Fruit fly (Drosophila melanogaster): Measurements from ENCODE around the gene kz.

The kz gene

dm6 chrX:2203766-2204165 lies 38.1 kb downstream of the kz start, which contains the start of gene FarO:
Gene FarO, minus strand, starts transcription at chrX:2203866.
- no peak for TF ChIP-seq salr (GFP tag; optimal IDR thresholded peaks at IDR 0.05)
- no peak for TF ChIP-seq CG3032 (tag; optimal IDR thresholded peaks at IDR 0.05)
- TF ChIP-seq Hr4 (GFP tag; optimal IDR thresholded peaks at IDR 0.05), result no peak
- TF ChIP-seq CG32006 (GFP tag; optimal IDR thresholded peaks at IDR 0.05), result no peak
- TF ChIP-seq CG6808 (GFP tag; optimal IDR thresholded peaks at IDR 0.05), result no peak
- no peak for TF ChIP-seq fkh (GFP tag; optimal IDR thresholded peaks at IDR 0.05)
- TF ChIP-seq esn (GFP tag; optimal IDR thresholded peaks at IDR 0.05), result no peak

dm6 chrX:2199303-2199702 lies 42.5 kb downstream of the kz start:
- TF ChIP-seq Gug (GFP tag; IDR thresholded peaks at IDR 0.05), result no peak
- TF ChIP-seq CG1621 (tag; optimal IDR thresholded peaks at IDR 0.05), result no peak
- no peak for TF ChIP-seq net (GFP tag; optimal IDR thresholded peaks at IDR 0.05)
- no peak for TF ChIP-seq eg (GFP tag; IDR thresholded peaks at IDR 0.05)
- no peak for TF ChIP-seq ss (GFP tag; optimal IDR thresholded peaks at IDR 0.05)
- peak; percentile 49 for TF ChIP-seq svp (GFP tag)
- no peak for TF ChIP-seq Hr39 (GFP tag; optimal IDR thresholded peaks at IDR 0.05)
- no peak for TF ChIP-seq CG6808 (GFP tag; optimal IDR thresholded peaks at IDR 0.05)

- no peak for TF ChIP-seq net (GFP tag; optimal IDR thresholded peaks at IDR 0.05)
- no peak for TF ChIP-seq CG4318 (GFP tag; optimal IDR thresholded peaks at IDR 0.05)
- peak; percentile 80 for TF ChIP-seq svp (GFP tag)
- no peak for TF ChIP-seq cyc (GFP tag; optimal IDR thresholded peaks at IDR 0.05)
These were observed 43.6 kb downstream of the kz start for dm6 chrX:2198272-2198571.

- TF ChIP-seq CG15336 (GFP tag; IDR thresholded peaks at IDR 0.05) (no peak), spab (GFP tag; optimal IDR thresholded peaks at IDR 0.05) (no peak), CG11902 (GFP tag; optimal IDR thresholded peaks at IDR 0.05) (no peak), CG34406 (GFP tag; optimal IDR thresholded peaks at IDR 0.05) (no peak), Sox14 (GFP tag; optimal IDR thresholded peaks at IDR 0.05) (peak; percentile 68), topi (GFP tag; optimal IDR thresholded peaks at IDR 0.05) (peak; percentile 22), Hr39 (GFP tag; optimal IDR thresholded peaks at IDR 0.05) (no peak), CG31627 (GFP tag; optimal IDR thresholded peaks at IDR 0.05) (peak; percentile 3), Eip78C (GFP tag) (peak; percentile 67), OdsH (GFP tag; optimal IDR thresholded peaks at IDR 0.05) (no peak), CG6792 (GFP tag; optimal IDR thresholded peaks at IDR 0.05) (no peak), svp (GFP tag) (peak; percentile 98), CG6808 (GFP tag; optimal IDR thresholded peaks at IDR 0.05) (no peak), fd85E (GFP tag; optimal IDR thresholded peaks at IDR 0.05) (no peak), ss (GFP tag; optimal IDR thresholded peaks at IDR 0.05) (no peak), CG6854 (GFP tag; optimal IDR thresholded peaks at IDR 0.05) (no peak), CG3032 (tag; optimal IDR thresholded peaks at IDR 0.05) (no peak), Met (GFP tag; optimal IDR thresholded peaks at IDR 0.05) (no peak), Ets96B (tag; optimal IDR thresholded peaks at IDR 0.05) (no peak), Smox (GFP tag; optimal IDR thresholded peaks at IDR 0.05) (no peak), CG6163 (GFP tag; IDR thresholded peaks at IDR 0.05) (no peak), acj6 (GFP tag; optimal IDR thresholded peaks at IDR 0.05) (no peak), CG1621 (tag; optimal IDR thresholded peaks at IDR 0.05) (no peak), Blimp-1 (GFP tag; optimal IDR thresholded peaks at IDR 0.05) (no peak), CG10669 (GFP tag; optimal IDR thresholded peaks at IDR 0.05) (no peak), fd59A (GFP tag; optimal IDR thresholded peaks at IDR 0.05) (no peak), CG9139 (GFP tag; optimal IDR thresholded peaks at IDR 0.05) (no peak), CG7368 (GFP tag; optimal IDR thresholded peaks at IDR 0.05) (no peak), dsx (GFP tag; optimal IDR thresholded peaks at IDR 0.05; ENCODE audit: poor library complexity, severe bottlenecking) (no peak), eg (GFP tag; IDR thresholded peaks at IDR 0.05) (no peak), CG6276 (GFP tag; optimal IDR thresholded peaks at IDR 0.05) (no peak), Ets21C (GFP tag; optimal IDR thresholded peaks at IDR 0.05) (no peak), vri (GFP tag; optimal IDR thresholded peaks at IDR 0.05) (peak; percentile 80), salr (GFP tag; optimal IDR thresholded peaks at IDR 0.05) (no peak), CG4318 (GFP tag; optimal IDR thresholded peaks at IDR 0.05) (no peak), fkh (GFP tag; optimal IDR thresholded peaks at IDR 0.05) (no peak), Hr4 (GFP tag; optimal IDR thresholded peaks at IDR 0.05) (no peak), CG8319 (GFP tag; optimal IDR thresholded peaks at IDR 0.05) (no peak), Gug (GFP tag; IDR thresholded peaks at IDR 0.05) (no peak)
These were observed 44.2 kb downstream of the kz start for dm6 chrX:2197414-2198271.
